Worm (Caenorhabditis elegans) whole organism, early embryonic: ENCODE results near the gene fbxa-1.

Source experiments
- B0310.2 ChIP-seq: sonication (generic microtip); optimal IDR thresholded peaks from 2 replicates; lab custom pipeline; 2016; ENCODE audit warnings: mild to moderate bottlenecking, missing genetic modification characterization, missing compliant biosample characterization
- ama-1 ChIP-seq: fragments of 150-350 bp; optimal IDR thresholded peaks from 2 replicates; lab custom pipeline; 2014
- ceh-13 ChIP-seq: fragments of 200-800 bp; sonication (Bioruptor generic); optimal IDR thresholded peaks from 2 replicates; lab custom pipeline; 2018; ENCODE audit warnings: mild to moderate bottlenecking, missing genetic modification characterization, missing compliant biosample characterization
- ets-7 ChIP-seq: sonication (generic microtip); optimal IDR thresholded peaks from 2 replicates; lab custom pipeline; 2016; ENCODE audit warnings: missing genotype, missing genetic modification characterization, missing compliant biosample characterization
- hmg-4 ChIP-seq: fragments of 200-800 bp; sonication (Bioruptor generic); optimal IDR thresholded peaks from 2 replicates; lab custom pipeline; 2018; ENCODE audit warnings: mild to moderate bottlenecking, missing genetic modification characterization, missing compliant biosample characterization
- pes-1 ChIP-seq: fragments of 200-800 bp; sonication (Bioruptor generic); IDR thresholded peaks from 2 replicates; pipeline ENCODE4 v1.3.6; 2022; ENCODE audit warnings: missing genetic modification reagents, missing genetic modification characterization, missing compliant biosample characterization
- tbx-37 ChIP-seq: fragments of 200-800 bp; sonication (Bioruptor generic); conservative IDR thresholded peaks from 2 replicates; pipeline ENCODE4 v1.3.6; 2022; ENCODE audit warnings: missing genetic modification reagents, missing genetic modification characterization, missing compliant biosample characterization

DNA sequence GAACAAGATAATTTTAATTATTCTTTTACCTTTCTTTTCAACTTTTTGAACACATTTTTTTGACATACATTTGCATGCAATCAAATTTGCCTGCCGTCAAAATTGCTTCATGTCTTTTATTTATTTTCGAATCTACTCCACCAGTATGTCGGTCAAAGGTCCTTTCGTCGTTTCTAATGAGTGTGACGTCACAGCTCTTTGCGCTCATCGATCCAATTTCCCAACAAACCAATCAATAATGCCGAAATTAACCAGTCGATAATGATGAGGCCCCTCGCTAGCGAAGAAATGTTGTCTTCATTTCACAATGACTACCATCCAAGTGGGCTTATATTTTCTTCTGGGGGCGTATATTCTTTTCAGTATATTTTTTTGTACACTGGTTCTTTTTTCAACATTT, 45.0 kb downstream of the fbxa-1 start, which contains the start of gene Y54F10BM.6:
- TF ChIP-seq ama-1 (lab: Kevin White, UChicago) (no peak), B0310.2 (tag; lab: Kevin White, UChicago) (no peak), tbx-37 (GFP tag; lab: Robert Waterston, UW) (no peak), ets-7 (tag; lab: Kevin White, UChicago) (no peak), pes-1 (GFP tag; lab: Robert Waterston, UW) (no peak), hmg-4 (GFP tag; lab: Kevin White, UChicago) (no peak), ceh-13 (no peak)
